Fruit fly (Drosophila melanogaster) whole organism, adult: ENCODE data around the gene CG17233.

Source experiments
- CG12768 ChIP-seq: fragments of 200-800 bp; sonication (Bioruptor generic); optimal IDR thresholded peaks from 2 replicates; lab custom pipeline; 2017; ENCODE audit warnings: missing biosample characterization, missing genetic modification characterization, mild to moderate bottlenecking, moderate library complexity, missing genetic modification reagents
- CG14711 ChIP-seq: fragments of 200-800 bp; sonication (Bioruptor generic); optimal IDR thresholded peaks from 2 replicates; lab custom pipeline; 2018; ENCODE audit warnings: missing biosample characterization, mild to moderate bottlenecking, missing genetic modification characterization, moderate library complexity
- CG7045 ChIP-seq: fragments of 200-800 bp; sonication (Bioruptor generic); optimal IDR thresholded peaks from 2 replicates; lab custom pipeline; 2017; ENCODE audit warnings: missing biosample characterization, mild to moderate bottlenecking, missing genetic modification characterization
- Crg-1 ChIP-seq: fragments of 200-800 bp; sonication (Bioruptor generic); optimal IDR thresholded peaks from 2 replicates; lab custom pipeline; 2016; ENCODE audit warnings: missing biosample characterization, missing genetic modification characterization
- Hr96 ChIP-seq: fragments of 200-800 bp; sonication (Bioruptor generic); optimal IDR thresholded peaks from 2 replicates; lab custom pipeline; 2016; ENCODE audit warnings: missing biosample characterization, missing genetic modification characterization
- bab1 ChIP-seq: fragments of 200-800 bp; sonication (Bioruptor generic); optimal IDR thresholded peaks from 3 replicates; lab custom pipeline; 2019; ENCODE audit warnings: missing biosample characterization, mild to moderate bottlenecking, missing genetic modification characterization, moderate library complexity
- kay ChIP-seq: fragments of 200-800 bp; sonication (Bioruptor generic); peaks from one replicate; lab custom pipeline; 2016; ENCODE audit warnings: missing biosample characterization, missing genetic modification characterization, borderline replicate concordance
- pad ChIP-seq: fragments of 200-800 bp; sonication (Bioruptor generic); optimal IDR thresholded peaks from 3 replicates; lab custom pipeline; 2017; ENCODE audit warnings: missing biosample characterization, missing genetic modification characterization, mild to moderate bottlenecking, moderate library complexity, missing genetic modification reagents
- tj ChIP-seq: fragments of 200-800 bp; sonication (Bioruptor generic); optimal IDR thresholded peaks from 3 replicates; lab custom pipeline; 2017; ENCODE audit warnings: missing biosample characterization, mild to moderate bottlenecking, missing genetic modification characterization, moderate library complexity
- toe ChIP-seq: fragments of 200-800 bp; sonication (Bioruptor generic); optimal IDR thresholded peaks from 2 replicates; lab custom pipeline; 2016; ENCODE audit warnings: missing biosample characterization, missing genetic modification characterization

- TF ChIP-seq tj (GFP tag; lab: Kevin White, UChicago) (no peak), Crg-1 (no peak), kay (peak; percentile 29), Hr96 (GFP tag; lab: Kevin White, UChicago) (no peak), CG12768 (GFP tag; lab: Kevin White, UChicago) (no peak), pad (GFP tag; lab: Kevin White, UChicago) (no peak), bab1 (GFP tag; lab: Kevin White, UChicago) (no peak), CG14711 (tag; lab: Kevin White, UChicago) (no peak), toe (GFP tag; lab: Kevin White, UChicago) (no peak), CG7045 (no peak)
Observed at dm6 chr3L:20193748-20194058, 48.0 kb downstream of the CG17233 start.
